Worm (Caenorhabditis elegans) whole organism, L3 larva: ENCODE results near the gene srv-19.

Source experiments
- daf-12 ChIP-seq: fragments of 150-350 bp; optimal IDR thresholded peaks from 2 replicates; lab custom pipeline; 2014; ENCODE audit warnings: missing biosample characterization, missing genetic modification reagents, missing genetic modification characterization
- elt-1 ChIP-seq: fragments of 150-350 bp; optimal IDR thresholded peaks from 2 replicates; lab custom pipeline; 2014; ENCODE audit warnings: missing biosample characterization, missing genetic modification characterization
- nhr-237 ChIP-seq: fragments of 150-350 bp; optimal IDR thresholded peaks from 2 replicates; lab custom pipeline; 2014; ENCODE audit warnings: missing biosample characterization, missing genetic modification characterization

DNA sequence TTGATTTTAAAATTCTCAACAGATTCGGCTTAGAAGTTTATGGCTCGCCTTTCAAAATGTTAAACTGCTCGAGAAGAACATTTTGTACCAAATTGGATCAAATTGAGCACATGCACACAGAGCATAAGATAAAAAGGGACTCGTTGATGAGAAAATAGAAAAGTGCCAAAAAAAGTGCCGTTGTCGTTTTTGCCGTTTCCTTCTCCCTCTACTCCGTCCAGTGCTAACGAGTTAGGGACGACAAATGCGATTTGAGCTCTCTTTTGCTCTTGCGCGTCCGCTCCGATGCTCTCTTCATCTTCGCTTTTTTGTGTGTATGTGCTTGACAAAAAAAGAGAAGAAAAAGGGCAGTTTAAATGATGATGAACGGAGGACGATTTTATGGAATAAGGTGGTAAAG, 41.4 kb upstream of the srv-19 start:
- TF ChIP-seq nhr-237 (no peak), elt-1 (tag; lab: Kevin White, UChicago) (no peak), daf-12 (tag; lab: Kevin White, UChicago) (no peak)
